Fruit fly (Drosophila melanogaster) Kc167 (cell line): ENCODE measurements around the gene CG5194.

Experiments
- Myc ChIP-seq: fragments of >200 bp; optimal IDR thresholded peaks from 2 replicates; lab custom pipeline; 2017; ENCODE audit warnings: missing external identifiers
- Sin3A ChIP-seq: fragments of >200 bp; optimal IDR thresholded peaks from 2 replicates; lab custom pipeline; 2018; ENCODE audit warnings: missing external identifiers
- h ChIP-seq: fragments of >200 bp; optimal IDR thresholded peaks from 3 replicates; lab custom pipeline; 2018; ENCODE audit warnings: missing external identifiers
- insv ChIP-seq: fragments of >200 bp; optimal IDR thresholded peaks from 3 replicates; lab custom pipeline; 2018; ENCODE audit warnings: missing external identifiers
- psq ChIP-seq: fragments of >200 bp; optimal IDR thresholded peaks from 2 replicates; lab custom pipeline; 2017; ENCODE audit warnings: missing external identifiers
- ttk ChIP-seq: sonication (Bioruptor generic); optimal IDR thresholded peaks from 2 replicates; lab custom pipeline; 2017; ENCODE audit warnings: missing external identifiers

- TF ChIP-seq psq (lab: Kevin White, UChicago): no peak
- no peak for TF ChIP-seq Sin3A
- no peak for TF ChIP-seq insv (lab: Kevin White, UChicago)
- TF ChIP-seq ttk (lab: Kevin White, UChicago): no peak
- no peak for TF ChIP-seq h (lab: Kevin White, UChicago)
- TF ChIP-seq Myc (lab: Kevin White, UChicago): no peak
Measured at dm6 chr3L:8985132-8985847, 24.3 kb downstream of the CG5194 start.
